Worm (Caenorhabditis elegans) whole organism, mixed stage, embryonic: ENCODE data around the gene skpt-1.

Experiments used
- ces-1 ChIP-seq: fragments of 150-350 bp; optimal IDR thresholded peaks from 2 replicates; lab custom pipeline; 2014; ENCODE audit warnings: missing biosample characterization, missing genetic modification reagents, missing genetic modification characterization
- elt-3 ChIP-seq: fragments of 150-350 bp; optimal IDR thresholded peaks from 2 replicates; lab custom pipeline; 2014; ENCODE audit warnings: missing biosample characterization, missing genetic modification characterization
- lsy-2 ChIP-seq: fragments of 150-350 bp; optimal IDR thresholded peaks from 2 replicates; lab custom pipeline; 2014; ENCODE audit warnings: missing biosample characterization, missing genetic modification characterization
- nhr-28 ChIP-seq: fragments of 150-350 bp; optimal IDR thresholded peaks from 2 replicates; lab custom pipeline; 2014; ENCODE audit warnings: missing biosample characterization, missing genetic modification characterization
- snpc-4 ChIP-seq: fragments of 150-350 bp; optimal IDR thresholded peaks from 2 replicates; lab custom pipeline; 2014; ENCODE audit warnings: missing biosample characterization, missing genetic modification characterization
- ztf-11 ChIP-seq: fragments of 150-350 bp; optimal IDR thresholded peaks from 2 replicates; lab custom pipeline; 2014; ENCODE audit warnings: missing biosample characterization, missing genetic modification characterization

DNA sequence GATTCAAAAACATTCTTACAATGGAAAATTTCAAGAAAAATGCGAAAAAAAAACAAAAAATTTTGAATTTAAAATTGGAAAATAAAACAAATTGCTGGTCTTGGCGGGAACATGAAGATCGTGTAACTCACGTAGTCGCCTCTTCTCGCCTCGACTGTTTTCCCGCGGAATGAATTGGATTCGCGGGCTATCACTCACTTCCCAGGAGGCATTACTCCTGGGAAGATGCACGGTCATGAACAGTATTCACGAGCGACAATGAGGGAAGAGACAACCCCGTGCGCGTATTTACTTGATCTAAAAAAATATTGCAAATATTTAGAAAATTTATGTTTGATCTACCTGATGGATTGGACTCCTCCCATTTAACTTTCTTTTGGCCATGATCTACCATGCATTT is 41.9 kb downstream of the skpt-1 start:
- TF ChIP-seq snpc-4 = no peak
- no peak for TF ChIP-seq lsy-2 (tag; lab: Kevin White, UChicago)
- TF ChIP-seq elt-3 (tag; lab: Kevin White, UChicago) = no peak
- no peak for TF ChIP-seq ztf-11
- TF ChIP-seq ces-1 (GFP tag; lab: Kevin White, UChicago) = no peak
- TF ChIP-seq nhr-28 (tag; lab: Kevin White, UChicago) = no peak
